Worm (Caenorhabditis elegans) whole organism, late embryonic: Measurements from ENCODE around the gene cfp-1.

Experiments
- C38D4.7 ChIP-seq: fragments of 200-800 bp; sonication (Bioruptor generic); optimal IDR thresholded peaks from 2 replicates; lab custom pipeline; 2018; ENCODE audit warnings: mild to moderate bottlenecking, missing genetic modification characterization, moderate library complexity, missing compliant biosample characterization
- F13H6.1 ChIP-seq: sonication (generic microtip); optimal IDR thresholded peaks from 2 replicates; lab custom pipeline; 2016; ENCODE audit warnings: missing genetic modification characterization, missing compliant biosample characterization
- K02D7.2 ChIP-seq: sonication (generic microtip); optimal IDR thresholded peaks from 2 replicates; lab custom pipeline; 2017; ENCODE audit warnings: mild to moderate bottlenecking, missing genetic modification characterization, missing compliant biosample characterization
- Y22D7AL.16 ChIP-seq: sonication (generic microtip); optimal IDR thresholded peaks from 2 replicates; lab custom pipeline; 2016; ENCODE audit warnings: missing genetic modification characterization, missing compliant biosample characterization
- ahr-1 ChIP-seq: sonication (generic microtip); optimal IDR thresholded peaks from 2 replicates; lab custom pipeline; 2016; ENCODE audit warnings: missing genetic modification characterization, missing compliant biosample characterization
- ama-1 ChIP-seq: fragments of 150-350 bp; optimal IDR thresholded peaks from 2 replicates; lab custom pipeline; 2014
- ceh-14 ChIP-seq: sonication (generic microtip); optimal IDR thresholded peaks from 2 replicates; lab custom pipeline; 2016; ENCODE audit warnings: missing genotype, missing genetic modification characterization, missing compliant biosample characterization
- ceh-18 ChIP-seq: sonication (generic microtip); optimal IDR thresholded peaks from 2 replicates; lab custom pipeline; 2016; ENCODE audit warnings: missing genetic modification characterization, missing compliant biosample characterization
- ceh-19 ChIP-seq: fragments of 200-800 bp; sonication (Bioruptor generic); optimal IDR thresholded peaks from 2 replicates; lab custom pipeline; 2018; ENCODE audit warnings: mild to moderate bottlenecking, missing genetic modification characterization, missing compliant biosample characterization
- ceh-22 ChIP-seq: sonication (generic microtip); optimal IDR thresholded peaks from 2 replicates; lab custom pipeline; 2017; ENCODE audit warnings: missing biosample characterization, missing genetic modification characterization
- ceh-24 ChIP-seq: sonication (generic microtip); optimal IDR thresholded peaks from 2 replicates; lab custom pipeline; 2016; ENCODE audit warnings: mild to moderate bottlenecking, missing genetic modification characterization, missing compliant biosample characterization
- ceh-31 ChIP-seq: sonication (generic microtip); optimal IDR thresholded peaks from 2 replicates; lab custom pipeline; 2016; ENCODE audit warnings: missing genetic modification characterization, missing compliant biosample characterization
- ceh-34 ChIP-seq: sonication (generic microtip); optimal IDR thresholded peaks from 2 replicates; lab custom pipeline; 2016; ENCODE audit warnings: mild to moderate bottlenecking, missing genetic modification characterization, missing compliant biosample characterization
- ceh-9 ChIP-seq: sonication (generic microtip); optimal IDR thresholded peaks from 2 replicates; lab custom pipeline; 2016; ENCODE audit warnings: mild to moderate bottlenecking, missing genetic modification characterization, inconsistent platforms, missing compliant biosample characterization
- che-1 ChIP-seq: sonication (generic microtip); optimal IDR thresholded peaks from 2 replicates; lab custom pipeline; 2016; ENCODE audit warnings: mild to moderate bottlenecking, missing genetic modification characterization, missing compliant biosample characterization
- dve-1 ChIP-seq: sonication (generic microtip); optimal IDR thresholded peaks from 2 replicates; lab custom pipeline; 2017; ENCODE audit warnings: antibody characterized with exemption, mild to moderate bottlenecking, missing genetic modification characterization, missing compliant biosample characterization
- elt-2 ChIP-seq: sonication (generic microtip); optimal IDR thresholded peaks from 2 replicates; lab custom pipeline; 2016; ENCODE audit warnings: missing genetic modification reagents, missing genetic modification characterization, missing compliant biosample characterization
- ets-4 ChIP-seq: sonication (generic microtip); optimal IDR thresholded peaks from 2 replicates; lab custom pipeline; 2016; ENCODE audit warnings: missing genetic modification characterization, missing compliant biosample characterization
- eyg-1 ChIP-seq: sonication (generic microtip); optimal IDR thresholded peaks from 2 replicates; lab custom pipeline; 2016; ENCODE audit warnings: missing genotype, missing genetic modification characterization, missing compliant biosample characterization
- hlh-13 ChIP-seq: fragments of 200-800 bp; sonication (Bioruptor generic); optimal IDR thresholded peaks from 2 replicates; lab custom pipeline; 2018; ENCODE audit warnings: mild to moderate bottlenecking, missing genetic modification characterization, missing compliant biosample characterization
- hlh-30 ChIP-seq: sonication (generic microtip); optimal IDR thresholded peaks from 2 replicates; lab custom pipeline; 2017; ENCODE audit warnings: antibody characterized with exemption, missing genetic modification characterization, missing compliant biosample characterization; ENCODE audit not compliant: insufficient read depth
- lim-6 ChIP-seq: sonication (generic microtip); optimal IDR thresholded peaks from 2 replicates; lab custom pipeline; 2016; ENCODE audit warnings: missing genetic modification characterization, missing compliant biosample characterization
- mec-3 ChIP-seq: sonication (generic microtip); optimal IDR thresholded peaks from 2 replicates; lab custom pipeline; 2016; ENCODE audit warnings: borderline replicate concordance, missing genetic modification characterization, missing compliant biosample characterization
- nfya-1 ChIP-seq: sonication (generic microtip); optimal IDR thresholded peaks from 2 replicates; lab custom pipeline; 2017; ENCODE audit warnings: missing genetic modification characterization, mild to moderate bottlenecking, missing compliant biosample characterization, antibody characterized with exemption, moderate library complexity
- nhr-11 ChIP-seq: fragments of 150-350 bp; optimal IDR thresholded peaks from 2 replicates; lab custom pipeline; 2014; ENCODE audit warnings: missing biosample characterization, missing genetic modification characterization
- nhr-232 ChIP-seq: sonication (generic microtip); optimal IDR thresholded peaks from 2 replicates; lab custom pipeline; 2016; ENCODE audit warnings: missing genetic modification characterization, missing compliant biosample characterization
- npax-4 ChIP-seq: sonication (generic microtip); optimal IDR thresholded peaks from 2 replicates; lab custom pipeline; 2016; ENCODE audit warnings: missing genetic modification characterization, missing compliant biosample characterization
- pax-1 ChIP-seq: fragments of 150-350 bp; optimal IDR thresholded peaks from 2 replicates; lab custom pipeline; 2014; ENCODE audit warnings: missing biosample characterization, missing genetic modification characterization
- pha-2 ChIP-seq: sonication (generic microtip); optimal IDR thresholded peaks from 2 replicates; lab custom pipeline; 2017; ENCODE audit warnings: mild to moderate bottlenecking, missing genetic modification characterization, missing compliant biosample characterization
- pha-4 ChIP-seq: fragments of 150-350 bp; optimal IDR thresholded peaks from 2 replicates; lab custom pipeline; 2018; ENCODE audit warnings: missing biosample characterization, missing genetic modification reagents, missing genetic modification characterization
- pqm-1 ChIP-seq: sonication (generic microtip); optimal IDR thresholded peaks from 2 replicates; lab custom pipeline; 2016; ENCODE audit warnings: missing genetic modification characterization, missing compliant biosample characterization
- rnt-1 ChIP-seq: sonication (generic microtip); optimal IDR thresholded peaks from 2 replicates; lab custom pipeline; 2016; ENCODE audit warnings: missing genetic modification characterization, missing compliant biosample characterization
- sdc-2 ChIP-seq: sonication (generic microtip); optimal IDR thresholded peaks from 2 replicates; lab custom pipeline; 2016; ENCODE audit warnings: missing genotype, missing genetic modification characterization, missing compliant biosample characterization
- sox-4 ChIP-seq: sonication (generic microtip); optimal IDR thresholded peaks from 2 replicates; lab custom pipeline; 2017; ENCODE audit warnings: mild to moderate bottlenecking, missing genetic modification characterization, inconsistent platforms, missing compliant biosample characterization
- syd-9 ChIP-seq: sonication (generic microtip); optimal IDR thresholded peaks from 2 replicates; lab custom pipeline; 2016; ENCODE audit warnings: mild to moderate bottlenecking, missing genetic modification characterization, moderate library complexity, missing compliant biosample characterization
- unc-3 ChIP-seq, 2 experiments: fragments of 200-800 bp in 1 of 2; sonication (Bioruptor generic) in 1 of 2; sonication (generic microtip) in 1 of 2; conservative IDR thresholded peaks in 1 of 2; optimal IDR thresholded peaks in 1 of 2; 2 replicates each; pipeline versions ENCODE4 v1.3.6 to Lab custom; 2016 to 2022; ENCODE audit warnings: missing compliant biosample characterization in 2 of 2, missing genetic modification characterization in 2 of 2, missing genetic modification reagents in 1 of 2
- unc-42 ChIP-seq: sonication (generic microtip); optimal IDR thresholded peaks from 2 replicates; lab custom pipeline; 2016; ENCODE audit warnings: missing genotype, missing genetic modification characterization, missing compliant biosample characterization
- zip-5 ChIP-seq: sonication (generic microtip); optimal IDR thresholded peaks from 2 replicates; lab custom pipeline; 2016; ENCODE audit warnings: missing genetic modification characterization, missing compliant biosample characterization

Gene cfp-1

ce11 chrIV:14103054-14103453 is 25.8 kb downstream of the cfp-1 start, which contains the start of gene F52B11.5:
Gene F52B11.5, minus strand, starts transcription at chrIV:14103231.
- TF ChIP-seq ceh-14 (tag; lab: Kevin White, UChicago) (no peak), hlh-13 (GFP tag; lab: Kevin White, UChicago) (no peak), F13H6.1 (tag; lab: Kevin White, UChicago) (no peak), rnt-1 (tag; lab: Kevin White, UChicago) (no peak), zip-5 (tag; lab: Kevin White, UChicago) (no peak), ceh-19 (GFP tag; lab: Kevin White, UChicago) (no peak), C38D4.7 (GFP tag; lab: Kevin White, UChicago) (no peak), ceh-9 (tag; lab: Kevin White, UChicago) (no peak), ahr-1 (tag; lab: Kevin White, UChicago) (no peak), syd-9 (no peak), ceh-22 (tag; lab: Kevin White, UChicago) (no peak), pqm-1 (tag; lab: Kevin White, UChicago) (no peak), ceh-31 (tag; lab: Kevin White, UChicago) (no peak), hlh-30 (tag; lab: Kevin White, UChicago) (no peak), nfya-1 (tag; lab: Kevin White, UChicago) (no peak), nhr-232 (tag; lab: Kevin White, UChicago) (no peak), pax-1 (no peak), ama-1 (no peak)

- no peak for TF ChIP-seq syd-9
- TF ChIP-seq pha-2 (tag; lab: Kevin White, UChicago): no peak
- no peak for TF ChIP-seq ama-1
- no peak for TF ChIP-seq dve-1
- TF ChIP-seq nhr-232 (tag; lab: Kevin White, UChicago): no peak
- TF ChIP-seq sox-4 (tag; lab: Kevin White, UChicago): no peak
- TF ChIP-seq lim-6 (tag; lab: Kevin White, UChicago): no peak
- no peak for TF ChIP-seq che-1
- TF ChIP-seq pax-1: no peak
- TF ChIP-seq mec-3 (tag; lab: Kevin White, UChicago): no peak
- TF ChIP-seq ceh-24 (tag; lab: Kevin White, UChicago): no peak
- TF ChIP-seq unc-42: no peak
- TF ChIP-seq unc-3 (GFP tag; conservative IDR thresholded peaks at IDR 0.05; lab: Robert Waterston, UW): no peak
- TF ChIP-seq unc-3 (tag; optimal IDR thresholded peaks at IDR 0.05; lab: Kevin White, UChicago): no peak
- TF ChIP-seq ceh-18 (tag; lab: Kevin White, UChicago): no peak
- TF ChIP-seq ceh-34: no peak
- TF ChIP-seq eyg-1 (tag; lab: Kevin White, UChicago): no peak
Observed at ce11 chrIV:14104745-14105144, 27.5 kb downstream of the cfp-1 start.

- TF ChIP-seq zip-5 (tag; lab: Kevin White, UChicago) (no peak), elt-2 (tag; lab: Kevin White, UChicago) (no peak), npax-4 (tag; lab: Kevin White, UChicago) (no peak), pha-4 (no peak), K02D7.2 (tag; lab: Kevin White, UChicago) (no peak), nhr-11 (tag; lab: Kevin White, UChicago) (no peak), ets-4 (no peak), ama-1 (no peak), rnt-1 (tag; lab: Kevin White, UChicago) (no peak), unc-42 (no peak), C38D4.7 (GFP tag; lab: Kevin White, UChicago) (no peak)
Observed at ce11 chrIV:14106274-14106673, 29.0 kb downstream of the cfp-1 start, which contains the start of gene ins-34. Gene ins-34, plus strand, starts transcription at chrIV:14106574.

- TF ChIP-seq Y22D7AL.16 (tag; lab: Kevin White, UChicago) (no peak), ceh-9 (tag; lab: Kevin White, UChicago) (no peak), elt-2 (tag; lab: Kevin White, UChicago) (no peak), sdc-2 (tag; lab: Kevin White, UChicago) (no peak), ahr-1 (tag; lab: Kevin White, UChicago) (no peak), zip-5 (tag; lab: Kevin White, UChicago) (no peak), dve-1 (no peak)
Observed at ce11 chrIV:14107647-14108046, 30.4 kb downstream of the cfp-1 start.
